Fruit fly (Drosophila melanogaster) whole organism: Measurements from ENCODE around the gene CG12480.

ENCODE experiments used
- CG8478 ChIP-seq: fragments of >200 bp; optimal IDR thresholded peaks from 2 replicates; lab custom pipeline; 2018; ENCODE audit warnings: inconsistent platforms
- pan ChIP-seq: fragments of >200 bp; optimal IDR thresholded peaks from 2 replicates; lab custom pipeline; 2017
- psq ChIP-seq: fragments of >200 bp; optimal IDR thresholded peaks from 2 replicates; lab custom pipeline; 2017
- usp ChIP-seq: fragments of >200 bp; optimal IDR thresholded peaks from 2 replicates; lab custom pipeline; 2017; ENCODE audit warnings: missing biosample characterization, missing genetic modification characterization, mixed read lengths

dm6 chrX:14172524-14172923 is 3.1 kb downstream of the CG12480 start, which contains the start of gene betaNACtes1:
- TF ChIP-seq CG8478 (lab: Kevin White, UChicago) = no peak
- no peak for TF ChIP-seq pan
- no peak for TF ChIP-seq psq
- TF ChIP-seq usp (GFP tag; lab: Kevin White, UChicago) = no peak
